Fruit fly (Drosophila melanogaster): Measurements from ENCODE around the gene CG9705.

CG9705 gene

DNA sequence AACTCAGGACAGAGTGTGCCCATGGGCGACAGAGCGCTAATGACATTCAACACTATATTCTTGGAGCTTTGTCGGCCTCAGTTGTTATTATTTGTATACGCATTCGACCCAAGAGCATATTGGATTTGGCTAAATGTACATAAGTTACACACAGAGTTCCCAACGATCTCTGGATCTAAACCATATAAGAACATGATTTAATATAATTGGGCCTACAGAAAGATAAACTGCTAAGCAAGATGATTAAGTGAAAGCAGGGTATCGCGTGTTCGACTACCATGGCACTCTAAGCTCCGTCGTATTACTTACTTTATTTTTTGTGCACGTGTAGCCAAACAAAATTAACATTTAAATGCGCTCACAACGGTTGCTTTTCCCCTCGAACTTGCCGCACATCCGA lies 19.6 kb upstream of the CG9705 start (continued):
- TF ChIP-seq bcd (GFP tag; optimal IDR thresholded peaks at IDR 0.05) (peak; percentile 9), lab (GFP tag; optimal IDR thresholded peaks at IDR 0.05) (peak; percentile 0), Atf6 (GFP tag; IDR thresholded peaks at IDR 0.05) (no peak), tx (GFP tag; optimal IDR thresholded peaks at IDR 0.05) (peak; percentile 3), sc (optimal IDR thresholded peaks at IDR 0.05) (no peak), sc (GFP tag; optimal IDR thresholded peaks at IDR 0.05) (peak; percentile 36), Med (GFP tag) (peak; percentile 77), Ets65A (GFP tag) (peak; percentile 92), grn (GFP tag; optimal IDR thresholded peaks at IDR 0.05) (no peak), Oaz (GFP tag; IDR thresholded peaks at IDR 0.05) (no peak), crol (GFP tag; IDR thresholded peaks at IDR 0.05) (0 out of 2 replicates have a peak, but pooled peaks have one; percentile 1), D (optimal IDR thresholded peaks at IDR 0.05) (no peak), D (GFP tag; optimal IDR thresholded peaks at IDR 0.05) (peak; percentile 42), CG42726 (GFP tag; IDR thresholded peaks at IDR 0.05; ENCODE audit: partially characterized antibody) (no peak), ewg (GFP tag; optimal IDR thresholded peaks at IDR 0.05) (peak; percentile 36), mirr (GFP tag; optimal IDR thresholded peaks at IDR 0.05) (no peak), CoRest (tag; optimal IDR thresholded peaks at IDR 0.05) (peak; percentile 33), row (GFP tag; IDR thresholded peaks at IDR 0.05) (peak; percentile 67), CG8944 (GFP tag; optimal IDR thresholded peaks at IDR 0.05) (peak; percentile 6), lmd (GFP tag; IDR thresholded peaks at IDR 0.05) (peak; percentile 48; the same call in 1 of the 2 replicates), CG3407 (GFP tag; optimal IDR thresholded peaks at IDR 0.05) (no peak), CG2678 (tag; optimal IDR thresholded peaks at IDR 0.05) (peak; percentile 39), CG2120 (GFP tag; optimal IDR thresholded peaks at IDR 0.05) (no peak), chm (GFP tag; IDR thresholded peaks at IDR 0.05) (peak; percentile 48; the same call in 1 of the 2 replicates), org-1 (GFP tag; optimal IDR thresholded peaks at IDR 0.05) (no peak), Chrac-16 (GFP tag; optimal IDR thresholded peaks at IDR 0.05) (peak; percentile 29), Oli (tag; optimal IDR thresholded peaks at IDR 0.05) (peak; percentile 59), CG13894 (tag; optimal IDR thresholded peaks at IDR 0.05) (peak; percentile 13), Ssrp (tag; optimal IDR thresholded peaks at IDR 0.05) (peak; percentile 51), Bteb2 (GFP tag; optimal IDR thresholded peaks at IDR 0.05) (peak; percentile 8), unpg (GFP tag; optimal IDR thresholded peaks at IDR 0.05) (peak; percentile 46), CG17359 (tag; optimal IDR thresholded peaks at IDR 0.05) (peak; percentile 46), CG14965 (GFP tag; optimal IDR thresholded peaks at IDR 0.05; ENCODE audit: borderline replicate concordance) (no peak), Hr51 (GFP tag; optimal IDR thresholded peaks at IDR 0.05) (peak in 1 of 2 experiments; percentile 11), H15 (GFP tag; IDR thresholded peaks at IDR 0.05) (no peak), Hsf (GFP tag; optimal IDR thresholded peaks at IDR 0.05) (peak; percentile 52), CG10979 (tag; optimal IDR thresholded peaks at IDR 0.05) (peak; percentile 59), CG2202 (tag; optimal IDR thresholded peaks at IDR 0.05) (peak; percentile 33), C15 (GFP tag; IDR thresholded peaks at IDR 0.05) (no peak), CG12942 (GFP tag; optimal IDR thresholded peaks at IDR 0.05) (peak; percentile 7), fd64A (GFP tag; optimal IDR thresholded peaks at IDR 0.05) (peak; percentile 5), CG16863 (GFP tag; optimal IDR thresholded peaks at IDR 0.05) (peak; percentile 39), chn (GFP tag; optimal IDR thresholded peaks at IDR 0.05) (peak; percentile 45), Spps (tag; optimal IDR thresholded peaks at IDR 0.05) (no peak), nerfin-1 (tag; optimal IDR thresholded peaks at IDR 0.05) (peak; percentile 1), CG12219 (GFP tag; optimal IDR thresholded peaks at IDR 0.05) (peak; percentile 23), Sox102F (GFP tag; optimal IDR thresholded peaks at IDR 0.05) (peak; percentile 63), CG6654 (GFP tag; optimal IDR thresholded peaks at IDR 0.05) (no peak), jumu (GFP tag; optimal IDR thresholded peaks at IDR 0.05) (peak; percentile 30), HLHmδ (GFP tag; optimal IDR thresholded peaks at IDR 0.05) (no peak), CG30403 (GFP tag; optimal IDR thresholded peaks at IDR 0.05) (peak; percentile 37)

Measured in whole organism, embryonic.